Fruit fly (Drosophila melanogaster) whole organism, wandering third instar larva: ENCODE results near the gene egh.
A peak's percentile ranks its signal among the peaks of the same experiment; 100 is the strongest.

Experiments
- Abd-B ChIP-seq: fragments of >200 bp; optimal IDR thresholded peaks from 2 replicates; lab custom pipeline; 2017; ENCODE audit warnings: missing biosample characterization, missing genetic modification characterization
- CG32264 ChIP-seq: fragments of 200-800 bp; sonication (Bioruptor generic); optimal IDR thresholded peaks from 2 replicates; lab custom pipeline; 2016; ENCODE audit warnings: missing biosample characterization, missing genetic modification characterization
- CG9705 ChIP-seq: fragments of 200-800 bp; sonication (Bioruptor generic); optimal IDR thresholded peaks from 2 replicates; lab custom pipeline; 2018; ENCODE audit warnings: missing biosample characterization, mild to moderate bottlenecking, missing genetic modification characterization
- CrebA ChIP-seq: fragments of 200-800 bp; sonication (Bioruptor generic); optimal IDR thresholded peaks from 2 replicates; lab custom pipeline; 2016; ENCODE audit warnings: missing biosample characterization, mild to moderate bottlenecking, missing genetic modification characterization, borderline replicate concordance
- Dfd ChIP-seq: fragments of >200 bp; optimal IDR thresholded peaks from 2 replicates; lab custom pipeline; 2017; ENCODE audit warnings: missing biosample characterization, missing genetic modification characterization
- Dif ChIP-seq: fragments of 200-275, 200-300 bp; sonication (Bioruptor generic); optimal IDR thresholded peaks from 2 replicates; lab custom pipeline; 2018; ENCODE audit warnings: missing biosample characterization, missing genetic modification characterization; ENCODE audit not compliant: partially characterized antibody
- GATAd ChIP-seq: sonication (Bioruptor generic); optimal IDR thresholded peaks from 2 replicates; lab custom pipeline; 2016; ENCODE audit warnings: missing biosample characterization, missing genetic modification characterization
- HLH106 ChIP-seq: fragments of 200-800 bp; optimal IDR thresholded peaks from 3 replicates; lab custom pipeline; 2019; ENCODE audit warnings: missing biosample characterization, mild to moderate bottlenecking, missing genetic modification characterization, moderate library complexity
- Hnf4 ChIP-seq: fragments of 200-800 bp; sonication (Bioruptor generic); optimal IDR thresholded peaks from 2 replicates; lab custom pipeline; 2016; ENCODE audit warnings: missing biosample characterization, mild to moderate bottlenecking, missing genetic modification characterization
- Hr78 ChIP-seq: fragments of >200 bp; optimal IDR thresholded peaks from 2 replicates; lab custom pipeline; 2017; ENCODE audit warnings: missing biosample characterization, missing genetic modification characterization
- Hr83 ChIP-seq: fragments of 200-300 bp; sonication (Bioruptor generic); optimal IDR thresholded peaks from 2 replicates; lab custom pipeline; 2016; ENCODE audit warnings: missing biosample characterization, mild to moderate bottlenecking, missing genetic modification characterization, moderate library complexity; ENCODE audit not compliant: poor library complexity, severe bottlenecking
- Jra ChIP-seq: sonication (Bioruptor generic); optimal IDR thresholded peaks from 2 replicates; lab custom pipeline; 2016; ENCODE audit warnings: missing biosample characterization, missing genetic modification characterization
- Mio ChIP-seq: sonication (Bioruptor generic); optimal IDR thresholded peaks from 2 replicates; lab custom pipeline; 2016; ENCODE audit warnings: missing biosample characterization, missing genetic modification characterization
- Myc ChIP-seq: fragments of >200 bp; optimal IDR thresholded peaks from 2 replicates; lab custom pipeline; 2017
- N ChIP-seq: fragments of >200 bp; optimal IDR thresholded peaks from 2 replicates; lab custom pipeline; 2018; ENCODE audit warnings: missing biosample characterization, missing external identifiers, missing genetic modification characterization
- OdsH ChIP-seq: fragments of 200-800 bp; sonication (Bioruptor generic); optimal IDR thresholded peaks from 2 replicates; lab custom pipeline; 2016; ENCODE audit warnings: missing biosample characterization, mild to moderate bottlenecking, missing genetic modification characterization
- Rel ChIP-seq, 2 experiments: fragments of 200-800 bp; sonication (Bioruptor generic) in 1 of 2; optimal IDR thresholded peaks; 2 replicates in 1 of 2; 3 replicates in 1 of 2; lab custom pipeline; 2016 to 2019; ENCODE audit warnings: mild to moderate bottlenecking in 2 of 2, missing biosample characterization in 2 of 2, missing genetic modification characterization in 2 of 2, moderate library complexity in 1 of 2
- Sp1 ChIP-seq: fragments of 200-800 bp; sonication (Bioruptor generic); optimal IDR thresholded peaks from 3 replicates; lab custom pipeline; 2019; ENCODE audit warnings: missing biosample characterization, mild to moderate bottlenecking, missing genetic modification characterization, moderate library complexity
- Vsx2 ChIP-seq: fragments of 200-300, 225-300 bp; sonication (Bioruptor generic); optimal IDR thresholded peaks from 2 replicates; lab custom pipeline; 2018; ENCODE audit warnings: missing biosample characterization, missing genetic modification characterization; ENCODE audit not compliant: partially characterized antibody
- br ChIP-seq: fragments of 200-800 bp; sonication (Bioruptor generic); optimal IDR thresholded peaks from 2 replicates; lab custom pipeline; 2016; ENCODE audit warnings: missing biosample characterization, missing genetic modification characterization
- brk ChIP-seq: fragments of 200-800 bp; sonication (Bioruptor generic); optimal IDR thresholded peaks from 2 replicates; lab custom pipeline; 2016; ENCODE audit warnings: missing biosample characterization, mild to moderate bottlenecking, missing genetic modification characterization
- dl ChIP-seq, 2 experiments: fragments of 175-275, 200-275 bp in 1 of 2; fragments of 200-275 bp in 1 of 2; sonication (Bioruptor generic); optimal IDR thresholded peaks; lab custom pipeline; 2018; ENCODE audit warnings: mild to moderate bottlenecking in 2 of 2, missing biosample characterization in 2 of 2, missing genetic modification characterization in 2 of 2, moderate library complexity in 2 of 2; ENCODE audit not compliant: partially characterized antibody in 2 of 2, insufficient read depth in 1 of 2
- dmrt93B ChIP-seq: fragments of 200-800 bp; sonication (Bioruptor generic); optimal IDR thresholded peaks from 2 replicates; lab custom pipeline; 2018; ENCODE audit warnings: missing biosample characterization, mild to moderate bottlenecking, missing genetic modification characterization
- dsf ChIP-seq: sonication (Bioruptor generic); optimal IDR thresholded peaks from 2 replicates; lab custom pipeline; 2016; ENCODE audit warnings: missing biosample characterization, missing genetic modification characterization, borderline replicate concordance
- ey ChIP-seq: fragments of 200-800 bp; sonication (Bioruptor generic); optimal IDR thresholded peaks from 2 replicates; lab custom pipeline; 2016; ENCODE audit warnings: missing biosample characterization, missing genetic modification characterization
- foxo ChIP-seq, 2 experiments: fragments of 200-800 bp; sonication (Bioruptor generic); optimal IDR thresholded peaks; 2 replicates in 1 of 2; 3 replicates in 1 of 2; lab custom pipeline; 2016 to 2017; ENCODE audit warnings: missing biosample characterization in 2 of 2, missing genetic modification characterization in 2 of 2
- fru ChIP-seq: fragments of 200-800 bp; sonication (Bioruptor generic); optimal IDR thresholded peaks from 3 replicates; lab custom pipeline; 2016; ENCODE audit warnings: missing biosample characterization, mild to moderate bottlenecking, missing genetic modification characterization
- h ChIP-seq: fragments of 200-800 bp; sonication (Bioruptor generic); optimal IDR thresholded peaks from 3 replicates; lab custom pipeline; 2016; ENCODE audit warnings: missing biosample characterization, mild to moderate bottlenecking, missing genetic modification characterization
- jim ChIP-seq: fragments of 175-275, 200-325 bp; sonication (Bioruptor generic); optimal IDR thresholded peaks from 2 replicates; lab custom pipeline; 2016; ENCODE audit warnings: missing biosample characterization, mild to moderate bottlenecking, missing genetic modification characterization
- lola ChIP-seq: fragments of >200 bp; optimal IDR thresholded peaks from 2 replicates; lab custom pipeline; 2017; ENCODE audit warnings: missing biosample characterization, missing genetic modification characterization
- pan ChIP-seq: fragments of >200 bp; optimal IDR thresholded peaks from 2 replicates; lab custom pipeline; 2017
- psq ChIP-seq: fragments of 200-800 bp; sonication (Bioruptor generic); optimal IDR thresholded peaks from 3 replicates; lab custom pipeline; 2017; ENCODE audit warnings: missing biosample characterization, mild to moderate bottlenecking, missing genetic modification characterization, moderate library complexity
- rgr ChIP-seq: fragments of 200-800 bp; sonication (Bioruptor generic); optimal IDR thresholded peaks from 3 replicates; lab custom pipeline; 2016; ENCODE audit warnings: missing biosample characterization, mild to moderate bottlenecking, missing genetic modification characterization
- sage ChIP-seq: fragments of 200-800 bp; sonication (Bioruptor generic); optimal IDR thresholded peaks from 2 replicates; lab custom pipeline; 2016; ENCODE audit warnings: missing biosample characterization, mild to moderate bottlenecking, missing genetic modification characterization
- sv ChIP-seq: fragments of 200-800 bp; sonication (Bioruptor generic); optimal IDR thresholded peaks from 3 replicates; lab custom pipeline; 2016; ENCODE audit warnings: missing biosample characterization, missing genetic modification characterization
- tai ChIP-seq: sonication (Bioruptor generic); optimal IDR thresholded peaks from 2 replicates; lab custom pipeline; 2016; ENCODE audit warnings: missing biosample characterization, missing genetic modification characterization
- usp ChIP-seq: fragments of >200 bp; optimal IDR thresholded peaks from 2 replicates; lab custom pipeline; 2017; ENCODE audit warnings: missing biosample characterization, missing genetic modification characterization
- woc ChIP-seq: sonication (Bioruptor generic); optimal IDR thresholded peaks from 2 replicates; lab custom pipeline; 2016; ENCODE audit warnings: missing biosample characterization, mild to moderate bottlenecking, missing genetic modification characterization

egh gene

DNA sequence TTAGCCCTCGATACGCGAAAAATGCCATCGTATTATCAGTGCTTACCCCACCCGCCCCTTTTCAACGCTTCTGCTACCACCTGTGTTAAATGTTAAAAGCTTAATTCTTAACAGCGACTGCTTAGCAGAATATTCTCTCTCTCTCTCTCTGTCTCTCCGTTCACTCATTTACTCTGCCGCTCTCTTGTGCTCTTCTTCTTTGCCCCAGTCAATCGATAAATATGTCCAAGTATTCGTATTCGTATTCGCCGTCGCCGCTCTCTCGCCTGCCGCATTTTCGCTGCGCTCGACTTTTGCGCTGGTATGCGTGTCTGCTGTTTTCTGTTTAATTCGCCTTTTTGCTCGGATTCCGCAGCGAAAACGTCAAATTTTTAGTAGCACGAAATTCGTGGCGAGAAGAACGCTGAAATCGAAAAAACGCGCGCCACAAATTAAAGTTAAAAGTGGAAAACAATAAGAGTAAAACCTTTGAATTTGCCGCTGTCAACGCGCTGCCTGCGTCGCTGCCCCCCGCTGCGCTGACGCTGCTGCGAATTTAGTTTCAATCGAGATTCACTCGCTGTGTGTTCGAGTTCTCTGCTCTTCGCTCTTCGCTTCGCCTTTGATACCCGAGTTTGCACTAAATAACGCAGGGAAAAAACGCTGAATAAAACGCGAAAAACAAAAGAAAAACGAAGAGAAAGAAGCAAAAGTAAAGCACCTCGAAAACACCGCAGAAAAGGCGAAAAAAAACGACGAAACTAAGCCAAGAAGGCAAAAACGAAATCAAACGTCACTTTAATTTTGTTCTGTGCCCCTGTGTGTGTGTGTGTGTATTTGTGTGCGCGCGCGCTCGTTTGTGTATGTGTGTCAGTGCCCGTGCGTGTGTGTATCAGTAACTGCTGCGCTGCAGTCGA lies 54.4 kb downstream of the egh start (continued):
- TF ChIP-seq sv (no peak), fru (GFP tag; lab: Kevin White, UChicago) (no peak), lola (GFP tag; lab: Kevin White, UChicago) (no peak), HLH106 (peak; percentile 17), GATAd (peak; percentile 67), Dfd (no peak), foxo (GFP tag; optimal IDR thresholded peaks at IDR 0.05; lab: Kevin White, UChicago) (peak in 1 of 2 experiments; percentile 17), br (GFP tag; lab: Kevin White, UChicago) (no peak), sage (GFP tag; lab: Kevin White, UChicago) (peak; percentile 8), Hr83 (GFP tag; lab: Kevin White, UChicago) (peak; percentile 32), jim (GFP tag; lab: Kevin White, UChicago) (no peak), Abd-B (GFP tag; lab: Kevin White, UChicago) (no peak), Vsx2 (peak; percentile 82), OdsH (GFP tag; lab: Kevin White, UChicago) (peak; percentile 29), Hnf4 (peak; percentile 2)

DNA sequence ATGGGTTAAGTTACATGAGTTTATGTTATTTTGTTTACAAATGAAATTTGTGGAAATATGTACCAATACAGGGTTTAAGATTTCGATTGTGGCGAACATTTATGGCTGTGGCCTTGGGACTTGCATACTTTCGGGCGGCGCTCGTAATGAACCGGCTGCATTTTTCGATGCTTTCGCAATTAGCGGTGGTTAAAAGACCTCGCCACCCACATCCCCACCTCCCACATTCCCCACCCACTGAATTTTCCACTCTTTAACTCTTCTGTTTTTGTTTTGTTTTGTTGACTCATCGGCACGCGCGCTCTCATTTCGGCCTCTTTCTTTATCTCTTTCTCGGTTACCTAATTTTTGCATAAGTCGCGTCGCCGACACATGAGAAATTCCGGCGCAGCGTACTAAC lies 57.3 kb downstream of the egh start:
- TF ChIP-seq N (peak; percentile 9), tai (GFP tag; lab: Kevin White, UChicago) (no peak), sv (no peak), Myc (peak; percentile 50)
- TF ChIP-seq, all 38 proteins: peak for 2

DNA sequence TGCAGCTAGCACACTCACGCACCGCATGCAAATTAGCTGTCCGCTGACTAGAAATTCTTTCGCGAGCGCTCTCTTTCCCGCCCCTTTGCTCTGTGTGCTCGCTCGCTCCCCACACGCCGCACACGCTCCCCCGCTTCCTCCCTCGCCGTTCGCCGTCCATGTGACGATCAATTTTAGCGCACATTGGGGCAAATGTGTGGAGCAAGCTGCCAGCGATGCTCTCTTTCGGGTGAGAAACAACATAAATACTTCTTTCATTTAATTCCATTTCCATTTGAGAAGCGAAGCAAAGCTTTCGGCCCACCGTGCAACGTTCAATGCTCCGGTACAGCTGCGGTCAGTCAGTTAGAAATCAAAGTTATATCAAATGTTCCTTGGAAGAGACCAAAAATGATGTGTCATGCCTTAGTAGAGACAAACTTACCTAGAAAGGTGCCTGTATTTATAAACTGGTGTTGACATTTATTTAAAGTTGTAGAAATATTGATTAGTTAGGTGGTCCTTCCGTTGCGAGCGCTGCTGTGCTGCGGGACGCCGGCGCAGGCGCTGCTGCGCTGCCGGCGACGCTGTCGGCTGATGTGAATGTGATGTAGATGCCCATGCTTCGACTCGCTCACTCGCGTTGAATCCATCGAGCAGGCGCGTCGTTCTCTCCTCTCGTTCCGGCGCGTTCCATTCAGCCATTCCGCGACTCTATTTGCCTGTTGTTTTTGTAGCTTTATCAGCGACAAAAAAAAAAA lies 57.9 kb downstream of the egh start:
- TF ChIP-seq lola (GFP tag; lab: Kevin White, UChicago): no peak
- TF ChIP-seq psq (GFP tag; lab: Kevin White, UChicago): peak; percentile 95
- peak; percentile 98 for TF ChIP-seq ey (GFP tag; lab: Kevin White, UChicago)
- peak; percentile 91 for TF ChIP-seq CG9705 (GFP tag; lab: Kevin White, UChicago)
- TF ChIP-seq Mio (GFP tag; lab: Kevin White, UChicago): peak; percentile 85
- TF ChIP-seq Vsx2: peak; percentile 44
- peak; percentile 92 for TF ChIP-seq tai (GFP tag; lab: Kevin White, UChicago)
- TF ChIP-seq sage (GFP tag; lab: Kevin White, UChicago): peak; percentile 83
- peak; percentile 75 for TF ChIP-seq Rel (GFP tag; optimal IDR thresholded peaks at IDR 0.05; lab: Kevin White, UChicago)
- peak; percentile 88 for TF ChIP-seq Rel (tag; optimal IDR thresholded peaks at IDR 0.05; lab: Kevin White, UChicago)
- peak; percentile 99 for TF ChIP-seq woc (GFP tag; lab: Kevin White, UChicago)
- peak; percentile 96 for TF ChIP-seq HLH106
- TF ChIP-seq Sp1 (GFP tag; lab: Kevin White, UChicago): peak; percentile 98
- peak; percentile 95 for TF ChIP-seq CG32264 (GFP tag; lab: Kevin White, UChicago)
- peak; percentile 98 for TF ChIP-seq br (GFP tag; lab: Kevin White, UChicago)
- peak; percentile 63 for TF ChIP-seq CrebA (GFP tag; lab: Kevin White, UChicago)
- TF ChIP-seq brk: peak; percentile 83
- peak; percentile 76 for TF ChIP-seq dsf (GFP tag; lab: Kevin White, UChicago)
- TF ChIP-seq h: peak; percentile 98
- TF ChIP-seq Dfd: peak; percentile 65
- no peak for TF ChIP-seq pan (lab: Kevin White, UChicago)
- TF ChIP-seq foxo (GFP tag; optimal IDR thresholded peaks at IDR 0.05; lab: Kevin White, UChicago): peak; percentile 86 to 98
- peak; percentile 96 for TF ChIP-seq Hnf4
- peak; percentile 98 for TF ChIP-seq rgr (GFP tag; lab: Kevin White, UChicago)
- TF ChIP-seq Myc: no peak
- TF ChIP-seq fru (GFP tag; lab: Kevin White, UChicago): peak; percentile 98
- TF ChIP-seq Jra (GFP tag; lab: Kevin White, UChicago): peak; percentile 85
- peak; percentile 58 for TF ChIP-seq GATAd
- TF ChIP-seq sv: peak; percentile 97
- no peak for TF ChIP-seq usp (GFP tag; lab: Kevin White, UChicago)
- no peak for TF ChIP-seq Abd-B (GFP tag; lab: Kevin White, UChicago)
- TF ChIP-seq dmrt93B (GFP tag; lab: Kevin White, UChicago): peak; percentile 96
- peak; percentile 62 for TF ChIP-seq Hr83 (GFP tag; lab: Kevin White, UChicago)
- no peak for TF ChIP-seq N
- TF ChIP-seq Dif: peak; percentile 55
- no peak for TF ChIP-seq jim (GFP tag; lab: Kevin White, UChicago)
- TF ChIP-seq Hr78 (GFP tag; lab: Kevin White, UChicago): no peak
- TF ChIP-seq OdsH (GFP tag; lab: Kevin White, UChicago): peak; percentile 97
- TF ChIP-seq dl (GFP tag; optimal IDR thresholded peaks at IDR 0.05; lab: Kevin White, UChicago; ENCODE audit: insufficient read depth in 1 of 2, partially characterized antibody in 2 of 2): no peak
- TF ChIP-seq, all 38 proteins: peak for 29
